Fruit fly (Drosophila melanogaster): ENCODE data around the gene Eig71Eh.

Eig71Eh gene

DNA sequence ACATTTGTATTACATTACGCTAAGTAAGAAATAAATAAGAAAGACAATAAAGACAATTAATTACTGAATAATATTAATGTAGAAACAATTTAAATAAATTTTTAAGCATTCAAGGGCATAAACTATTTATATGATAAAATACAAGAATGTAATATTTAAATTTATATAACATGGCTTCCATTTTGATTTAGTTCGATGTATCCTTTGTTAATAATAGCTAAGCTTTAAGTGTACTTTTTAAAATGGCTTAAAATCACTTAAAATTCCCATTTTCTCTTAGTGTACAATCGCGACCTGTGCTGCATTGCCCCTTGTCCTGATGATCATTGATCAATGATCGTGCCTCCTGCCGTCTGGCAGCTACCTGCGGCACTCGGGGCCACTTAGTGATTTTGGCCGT lies 11.2 kb upstream of the Eig71Eh start (continued):
- TF ChIP-seq Ssrp (tag; optimal IDR thresholded peaks at IDR 0.05) (no peak), Sry-β (GFP tag; optimal IDR thresholded peaks at IDR 0.05) (no peak), CG14710 (tag; optimal IDR thresholded peaks at IDR 0.05) (peak; percentile 69), yki (optimal IDR thresholded peaks at IDR 0.05) (no peak), CG10267 (tag; optimal IDR thresholded peaks at IDR 0.05) (peak; percentile 62), CG5180 (GFP tag; optimal IDR thresholded peaks at IDR 0.05) (no peak), Adf1 (GFP tag; IDR thresholded peaks at IDR 0.05) (no peak), dmrt11E (tag; optimal IDR thresholded peaks at IDR 0.05) (peak; percentile 86), Neu2 (GFP tag; optimal IDR thresholded peaks at IDR 0.05; ENCODE audit: borderline replicate concordance) (no peak), CG43689 (GFP tag; IDR thresholded peaks at IDR 0.05) (no peak), CG13287 (GFP tag; IDR thresholded peaks at IDR 0.05; ENCODE audit: partially characterized antibody) (no peak), NC2α (GFP tag; optimal IDR thresholded peaks at IDR 0.05) (no peak), CG11247 (GFP tag; IDR thresholded peaks at IDR 0.05) (no peak), gsb-n (tag; optimal IDR thresholded peaks at IDR 0.05) (peak; percentile 19)

dm6 chr3L:15669939-15670338 lies 10.7 kb upstream of the Eig71Eh start:
- peak in 1 of 3 experiments; percentile 81 for TF ChIP-seq Stat92E (GFP tag; optimal IDR thresholded peaks at IDR 0.05)
- TF ChIP-seq Awh (GFP tag; IDR thresholded peaks at IDR 0.05), result peak; percentile 50; the same call in 1 of the 2 replicates
- peak; percentile 75 for TF ChIP-seq grn (GFP tag; optimal IDR thresholded peaks at IDR 0.05)
- no peak for TF ChIP-seq cad (GFP tag; optimal IDR thresholded peaks at IDR 0.05)
- no peak for TF ChIP-seq Spps (tag; optimal IDR thresholded peaks at IDR 0.05)

dm6 chr3L:15665741-15666140 lies 6.5 kb upstream of the Eig71Eh start:
- no peak for TF ChIP-seq CG17568 (GFP tag; optimal IDR thresholded peaks at IDR 0.05)
- TF ChIP-seq ara (GFP tag; IDR thresholded peaks at IDR 0.05), result 0 out of 2 replicates have a peak, but pooled peaks have one; percentile 5
- TF ChIP-seq CG4404 (GFP tag; IDR thresholded peaks at IDR 0.05), result peak; percentile 55
- no peak for TF ChIP-seq Trl (optimal IDR thresholded peaks at IDR 0.05)
- no peak for TF ChIP-seq Trl (GFP tag; optimal IDR thresholded peaks at IDR 0.05)
- no peak for TF ChIP-seq Jarid2 (GFP tag; optimal IDR thresholded peaks at IDR 0.05)
- TF ChIP-seq CG3847 (GFP tag; IDR thresholded peaks at IDR 0.05), result no peak
- no peak for TF ChIP-seq Dfd (GFP tag; optimal IDR thresholded peaks at IDR 0.05)
- TF ChIP-seq Hmx (GFP tag; optimal IDR thresholded peaks at IDR 0.05), result no peak
- no peak for TF ChIP-seq ken (GFP tag; IDR thresholded peaks at IDR 0.05)
- no peak for TF ChIP-seq PHDP (tag; optimal IDR thresholded peaks at IDR 0.05)
- no peak for TF ChIP-seq Ssrp (tag; optimal IDR thresholded peaks at IDR 0.05)
- TF ChIP-seq salm (tag; optimal IDR thresholded peaks at IDR 0.05), result no peak
- TF ChIP-seq hth (optimal IDR thresholded peaks at IDR 0.05), result no peak
- TF ChIP-seq vfl (GFP tag; optimal IDR thresholded peaks at IDR 0.05), result no peak
- no peak for TF ChIP-seq CG8944 (GFP tag; optimal IDR thresholded peaks at IDR 0.05)
- no peak for TF ChIP-seq caup (GFP tag; optimal IDR thresholded peaks at IDR 0.05; ENCODE audit: severe bottlenecking)
- TF ChIP-seq sens (GFP tag), result peak; percentile 30
- peak; percentile 19 for TF ChIP-seq ac (GFP tag; optimal IDR thresholded peaks at IDR 0.05)
- TF ChIP-seq wdn (GFP tag; IDR thresholded peaks at IDR 0.05), result no peak
- TF ChIP-seq BEAF-32 (GFP tag; optimal IDR thresholded peaks at IDR 0.05), result no peak
- no peak for TF ChIP-seq CG17612 (GFP tag; IDR thresholded peaks at IDR 0.05)
- peak; percentile 5 for TF ChIP-seq CG10979 (tag; optimal IDR thresholded peaks at IDR 0.05)
- TF ChIP-seq her (GFP tag; optimal IDR thresholded peaks at IDR 0.05), result no peak
- no peak for TF ChIP-seq CG7928 (GFP tag; optimal IDR thresholded peaks at IDR 0.05)
- TF ChIP-seq CG10321 (GFP tag; IDR thresholded peaks at IDR 0.05), result no peak
- TF ChIP-seq zen (tag; optimal IDR thresholded peaks at IDR 0.05), result peak; percentile 84
- TF ChIP-seq zf30C (GFP tag; optimal IDR thresholded peaks at IDR 0.05), result peak; percentile 65
- no peak for TF ChIP-seq oc (tag; optimal IDR thresholded peaks at IDR 0.05)
- no peak for TF ChIP-seq pb (GFP tag; optimal IDR thresholded peaks at IDR 0.05)
- TF ChIP-seq Meics (GFP tag; optimal IDR thresholded peaks at IDR 0.05), result no peak
- TF ChIP-seq psq (GFP tag; optimal IDR thresholded peaks at IDR 0.05), result no peak

Measured in whole organism, embryonic.